Fruit fly (Drosophila melanogaster) whole organism: ENCODE data around the gene CG43407.

Experiments
- EcR ChIP-seq, 2 experiments: fragments of >200 bp; optimal IDR thresholded peaks; 2 replicates each; lab custom pipeline; 2017; ENCODE audit warnings: missing biosample characterization in 2 of 2, missing genetic modification characterization in 2 of 2, missing genetic modification reagents in 2 of 2
- pan ChIP-seq: fragments of >200 bp; optimal IDR thresholded peaks from 2 replicates; lab custom pipeline; 2017

DNA sequence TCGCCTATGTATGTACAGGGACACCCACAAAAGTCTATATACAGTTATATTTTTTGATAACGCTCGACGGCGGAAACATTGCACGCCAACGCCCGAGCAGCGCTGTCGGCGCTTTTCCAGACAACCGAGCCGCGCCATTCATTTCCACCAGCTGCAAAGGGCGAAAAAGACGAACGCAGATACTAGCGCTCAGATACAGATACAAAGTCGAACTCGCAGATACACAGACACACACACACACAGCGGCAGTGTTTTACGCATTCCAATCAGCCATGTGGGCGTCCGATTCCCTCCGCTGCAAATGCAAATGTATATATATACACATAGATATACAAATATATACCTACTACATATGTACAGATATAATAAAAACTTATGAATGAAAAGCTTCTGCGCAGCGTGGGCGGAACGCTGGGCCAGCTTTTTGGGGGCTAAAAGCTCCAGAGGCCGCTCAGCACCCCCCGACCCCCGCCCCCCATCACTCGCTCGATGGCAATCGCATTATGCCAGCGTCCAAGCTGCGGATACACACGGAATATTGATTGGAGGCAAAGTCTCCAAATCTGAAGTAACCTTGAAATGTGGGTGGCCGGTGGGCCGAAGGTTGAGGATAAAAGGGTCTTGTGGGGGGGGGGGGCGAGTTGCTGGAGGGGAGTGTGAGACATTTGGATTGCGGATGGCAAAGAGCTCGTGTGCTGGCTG is 38.4 kb upstream of the CG43407 start:
- TF ChIP-seq pan (lab: Kevin White, UChicago): no peak
- TF ChIP-seq EcR (GFP tag; optimal IDR thresholded peaks at IDR 0.05; lab: Kevin White, UChicago): no peak
